Worm (Caenorhabditis elegans) whole organism, late embryonic: ENCODE measurements around the gene fbxa-36.
"Not testable (repeated sequence)": the region's sequence is repeated elsewhere in the genome, so short reads cannot be mapped to it uniquely, and the experiment has no call there.

Experiments used
- C08G9.2 ChIP-seq: sonication (generic microtip); optimal IDR thresholded peaks from 2 replicates; lab custom pipeline; 2016; ENCODE audit warnings: mild to moderate bottlenecking, missing genetic modification characterization, moderate library complexity, missing compliant biosample characterization
- C38D4.7 ChIP-seq: fragments of 200-800 bp; sonication (Bioruptor generic); optimal IDR thresholded peaks from 2 replicates; lab custom pipeline; 2018; ENCODE audit warnings: mild to moderate bottlenecking, missing genetic modification characterization, moderate library complexity, missing compliant biosample characterization
- F13H6.1 ChIP-seq: sonication (generic microtip); optimal IDR thresholded peaks from 2 replicates; lab custom pipeline; 2016; ENCODE audit warnings: missing genetic modification characterization, missing compliant biosample characterization
- K02D7.2 ChIP-seq: sonication (generic microtip); optimal IDR thresholded peaks from 2 replicates; lab custom pipeline; 2017; ENCODE audit warnings: mild to moderate bottlenecking, missing genetic modification characterization, missing compliant biosample characterization
- K09A11.1 ChIP-seq: sonication (generic microtip); optimal IDR thresholded peaks from 2 replicates; lab custom pipeline; 2017; ENCODE audit warnings: antibody characterized with exemption, mild to moderate bottlenecking, missing genetic modification characterization, missing compliant biosample characterization; ENCODE audit not compliant: insufficient read depth
- Y22D7AL.16 ChIP-seq: sonication (generic microtip); optimal IDR thresholded peaks from 2 replicates; lab custom pipeline; 2016; ENCODE audit warnings: missing genetic modification characterization, missing compliant biosample characterization
- ahr-1 ChIP-seq: sonication (generic microtip); optimal IDR thresholded peaks from 2 replicates; lab custom pipeline; 2016; ENCODE audit warnings: missing genetic modification characterization, missing compliant biosample characterization
- ceh-14 ChIP-seq: sonication (generic microtip); optimal IDR thresholded peaks from 2 replicates; lab custom pipeline; 2016; ENCODE audit warnings: missing genotype, missing genetic modification characterization, missing compliant biosample characterization
- ceh-18 ChIP-seq: sonication (generic microtip); optimal IDR thresholded peaks from 2 replicates; lab custom pipeline; 2016; ENCODE audit warnings: missing genetic modification characterization, missing compliant biosample characterization
- ceh-19 ChIP-seq: fragments of 200-800 bp; sonication (Bioruptor generic); optimal IDR thresholded peaks from 2 replicates; lab custom pipeline; 2018; ENCODE audit warnings: mild to moderate bottlenecking, missing genetic modification characterization, missing compliant biosample characterization
- ceh-2 ChIP-seq: sonication (generic microtip); optimal IDR thresholded peaks from 2 replicates; lab custom pipeline; 2016; ENCODE audit warnings: missing genotype, missing genetic modification characterization, missing compliant biosample characterization
- ceh-24 ChIP-seq: sonication (generic microtip); optimal IDR thresholded peaks from 2 replicates; lab custom pipeline; 2016; ENCODE audit warnings: mild to moderate bottlenecking, missing genetic modification characterization, missing compliant biosample characterization
- ceh-30 ChIP-seq: fragments of 150-350 bp; optimal IDR thresholded peaks from 2 replicates; lab custom pipeline; 2014; ENCODE audit warnings: missing biosample characterization, missing genetic modification characterization
- ceh-34 ChIP-seq: sonication (generic microtip); optimal IDR thresholded peaks from 2 replicates; lab custom pipeline; 2016; ENCODE audit warnings: mild to moderate bottlenecking, missing genetic modification characterization, missing compliant biosample characterization
- ceh-6 ChIP-seq: fragments of 200-800 bp; sonication (Bioruptor generic); optimal IDR thresholded peaks from 2 replicates; lab custom pipeline; 2018; ENCODE audit warnings: mild to moderate bottlenecking, missing genetic modification characterization, missing compliant biosample characterization
- che-1 ChIP-seq: sonication (generic microtip); optimal IDR thresholded peaks from 2 replicates; lab custom pipeline; 2016; ENCODE audit warnings: mild to moderate bottlenecking, missing genetic modification characterization, missing compliant biosample characterization
- dve-1 ChIP-seq: sonication (generic microtip); optimal IDR thresholded peaks from 2 replicates; lab custom pipeline; 2017; ENCODE audit warnings: antibody characterized with exemption, mild to moderate bottlenecking, missing genetic modification characterization, missing compliant biosample characterization
- fax-1 ChIP-seq: sonication (generic microtip); optimal IDR thresholded peaks from 2 replicates; lab custom pipeline; 2016; ENCODE audit warnings: missing genotype, missing genetic modification characterization, missing compliant biosample characterization
- fkh-10 ChIP-seq: fragments of 150-350 bp; optimal IDR thresholded peaks from 2 replicates; lab custom pipeline; 2014; ENCODE audit warnings: missing biosample characterization, missing genetic modification reagents, missing genetic modification characterization
- hlh-30 ChIP-seq: sonication (generic microtip); optimal IDR thresholded peaks from 2 replicates; lab custom pipeline; 2017; ENCODE audit warnings: antibody characterized with exemption, missing genetic modification characterization, missing compliant biosample characterization; ENCODE audit not compliant: insufficient read depth
- hlh-6 ChIP-seq: sonication (generic microtip); optimal IDR thresholded peaks from 2 replicates; lab custom pipeline; 2016; ENCODE audit warnings: missing genotype, missing genetic modification characterization, missing compliant biosample characterization
- nhr-11 ChIP-seq: fragments of 150-350 bp; optimal IDR thresholded peaks from 2 replicates; lab custom pipeline; 2014; ENCODE audit warnings: missing biosample characterization, missing genetic modification characterization
- nhr-232 ChIP-seq: sonication (generic microtip); optimal IDR thresholded peaks from 2 replicates; lab custom pipeline; 2016; ENCODE audit warnings: missing genetic modification characterization, missing compliant biosample characterization
- rnt-1 ChIP-seq: sonication (generic microtip); optimal IDR thresholded peaks from 2 replicates; lab custom pipeline; 2016; ENCODE audit warnings: missing genetic modification characterization, missing compliant biosample characterization
- sdc-2 ChIP-seq: sonication (generic microtip); optimal IDR thresholded peaks from 2 replicates; lab custom pipeline; 2016; ENCODE audit warnings: missing genotype, missing genetic modification characterization, missing compliant biosample characterization
- sox-2 ChIP-seq: fragments of 200-800 bp; sonication (Bioruptor generic); IDR thresholded peaks from 2 replicates; pipeline ENCODE4 v1.3.6; 2022; ENCODE audit warnings: missing genetic modification reagents, missing genetic modification characterization, missing compliant biosample characterization
- sox-4 ChIP-seq: sonication (generic microtip); optimal IDR thresholded peaks from 2 replicates; lab custom pipeline; 2017; ENCODE audit warnings: mild to moderate bottlenecking, missing genetic modification characterization, inconsistent platforms, missing compliant biosample characterization
- syd-9 ChIP-seq: sonication (generic microtip); optimal IDR thresholded peaks from 2 replicates; lab custom pipeline; 2016; ENCODE audit warnings: mild to moderate bottlenecking, missing genetic modification characterization, moderate library complexity, missing compliant biosample characterization
- tbx-7 ChIP-seq: sonication (generic microtip); optimal IDR thresholded peaks from 2 replicates; lab custom pipeline; 2016; ENCODE audit warnings: missing genotype, missing genetic modification characterization, missing compliant biosample characterization
- unc-42 ChIP-seq: sonication (generic microtip); optimal IDR thresholded peaks from 2 replicates; lab custom pipeline; 2016; ENCODE audit warnings: missing genotype, missing genetic modification characterization, missing compliant biosample characterization
- ztf-16 ChIP-seq: sonication (generic microtip); optimal IDR thresholded peaks from 2 replicates; lab custom pipeline; 2017; ENCODE audit warnings: missing genetic modification characterization, missing compliant biosample characterization

The fbxa-36 gene

DNA sequence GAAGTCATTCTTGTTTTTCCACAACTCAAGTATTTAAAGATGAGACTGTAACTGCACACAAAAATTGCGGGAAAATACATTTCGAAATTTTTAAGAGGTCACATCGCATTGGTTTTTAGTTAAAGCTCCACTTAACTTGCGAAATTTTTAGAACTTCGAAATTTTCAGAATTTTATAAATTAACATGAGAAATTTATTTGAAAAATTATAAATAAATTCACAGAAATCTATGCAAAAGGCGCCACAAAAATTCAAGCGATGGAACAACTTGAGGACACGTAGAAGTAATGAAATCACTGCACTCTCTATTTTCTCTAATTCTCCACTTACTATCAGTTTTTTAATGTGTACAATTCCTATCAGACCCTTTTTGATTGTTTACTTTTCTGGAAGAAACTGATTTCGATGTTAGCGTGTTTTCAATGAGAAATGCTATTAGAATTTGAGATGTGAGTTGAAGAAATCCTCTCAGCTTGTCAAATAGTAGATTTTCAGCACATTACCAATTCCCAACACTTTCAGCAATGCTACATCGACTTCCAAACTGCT, 21.6 kb downstream of the fbxa-36 start, which contains the start of gene fbxa-31:
Gene fbxa-31 (minus strand): TSS at position 51 of the 549 bp plus-strand sequence.
- TF ChIP-seq syd-9 (tag; lab: Kevin White, UChicago) (no peak), ceh-14 (no peak), tbx-7 (no peak), ceh-34 (no peak), F13H6.1 (tag; lab: Kevin White, UChicago) (no peak), sox-4 (tag; lab: Kevin White, UChicago) (no peak), ahr-1 (tag; lab: Kevin White, UChicago) (no peak), che-1 (tag; lab: Kevin White, UChicago) (no peak), hlh-6 (tag; lab: Kevin White, UChicago) (no peak), sox-2 (GFP tag; lab: Robert Waterston, UW) (no peak), nhr-232 (tag; lab: Kevin White, UChicago) (no peak), nhr-11 (no peak), fax-1 (tag; lab: Kevin White, UChicago) (no peak), fkh-10 (GFP tag; lab: Kevin White, UChicago) (no peak)

DNA sequence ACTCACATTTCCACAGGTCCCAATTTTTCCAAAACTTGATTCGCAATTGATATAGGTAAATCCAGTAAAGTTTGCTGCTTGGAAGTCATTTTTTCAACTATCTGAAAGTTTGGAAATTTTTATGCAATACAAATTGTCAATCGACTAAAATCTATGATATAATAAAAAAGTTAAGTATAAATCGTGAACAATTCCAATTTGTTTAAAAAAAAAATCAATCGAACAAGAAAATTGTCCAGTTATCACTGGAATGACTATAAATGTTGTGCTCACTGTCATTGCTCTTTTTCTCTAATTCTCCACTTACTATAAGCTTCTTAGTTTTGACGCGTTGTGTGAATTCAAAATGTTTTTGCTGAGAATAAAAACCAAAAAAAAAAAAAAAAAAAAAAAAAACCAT, 23.9 kb downstream of the fbxa-36 start, which contains the start of gene fbxa-32:
Gene fbxa-32 (minus strand): TSS at position 101 of the 400 bp plus-strand sequence.
- TF ChIP-seq ceh-2 (no peak), hlh-6 (tag; lab: Kevin White, UChicago) (no peak), dve-1 (no peak), sox-2 (GFP tag; lab: Robert Waterston, UW) (no peak), rnt-1 (tag; lab: Kevin White, UChicago) (no peak), C08G9.2 (tag; lab: Kevin White, UChicago) (no peak), hlh-30 (tag; lab: Kevin White, UChicago) (no peak), ceh-18 (tag; lab: Kevin White, UChicago) (no peak), K09A11.1 (tag; lab: Kevin White, UChicago) (no peak), unc-42 (tag; lab: Kevin White, UChicago) (no peak), sdc-2 (tag; lab: Kevin White, UChicago) (no peak)

DNA sequence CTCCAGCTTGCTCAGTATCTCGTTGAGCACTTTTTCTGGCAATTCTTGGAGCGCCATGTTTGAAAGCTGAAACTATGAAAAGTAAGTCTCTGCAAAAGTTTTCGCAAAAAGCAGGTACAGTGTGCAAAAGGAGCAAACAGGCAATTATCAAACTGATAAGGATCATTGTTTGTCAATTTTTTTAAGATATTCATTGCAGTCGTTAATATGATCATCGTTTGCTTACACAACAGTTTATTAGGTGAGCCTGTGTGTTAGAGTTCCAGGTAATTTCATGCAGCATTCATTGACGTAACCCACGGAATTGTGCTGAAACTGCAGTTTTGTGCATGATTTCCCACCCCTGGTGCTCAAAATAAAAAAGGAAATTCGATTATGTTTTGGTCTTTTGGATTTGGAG, 26.2 kb downstream of the fbxa-36 start, which contains the start of gene fbxa-151:
Gene fbxa-151 (minus strand): TSS at position 101 of the 400 bp plus-strand sequence.
- TF ChIP-seq ahr-1 (tag; lab: Kevin White, UChicago); ceh-30 (tag; lab: Kevin White, UChicago); C38D4.7: not testable (repeated sequence)

DNA sequence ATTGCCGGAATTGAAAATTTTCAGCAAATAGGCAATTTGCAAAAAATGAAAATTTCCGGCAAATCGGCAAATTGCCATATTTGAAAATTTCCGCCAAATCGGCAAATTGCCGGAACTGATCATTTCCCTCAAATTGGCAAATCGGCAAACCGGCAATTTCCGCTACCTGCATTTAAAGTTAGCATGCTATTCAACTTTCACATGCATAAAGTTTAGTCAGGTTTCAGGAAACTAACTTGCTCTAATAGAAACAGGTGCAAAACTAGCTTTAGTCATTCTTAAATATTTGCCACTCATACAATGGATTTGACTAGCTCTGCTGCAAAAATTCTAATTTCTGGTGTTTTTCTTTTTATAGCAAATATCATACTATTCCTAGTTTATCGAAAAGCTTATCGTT, 29.3 kb downstream of the fbxa-36 start, which contains the start of gene srz-9:
Gene srz-9 (plus strand): TSS at position 301 of the 400 bp plus-strand sequence.
- not testable (repeated sequence) for TF ChIP-seq hlh-6 (tag; lab: Kevin White, UChicago); K02D7.2 (tag; lab: Kevin White, UChicago); ceh-19 (GFP tag; lab: Kevin White, UChicago)
- TF ChIP-seq, all 69 proteins: peak for 0; not testable (repeated sequence) for 69

DNA sequence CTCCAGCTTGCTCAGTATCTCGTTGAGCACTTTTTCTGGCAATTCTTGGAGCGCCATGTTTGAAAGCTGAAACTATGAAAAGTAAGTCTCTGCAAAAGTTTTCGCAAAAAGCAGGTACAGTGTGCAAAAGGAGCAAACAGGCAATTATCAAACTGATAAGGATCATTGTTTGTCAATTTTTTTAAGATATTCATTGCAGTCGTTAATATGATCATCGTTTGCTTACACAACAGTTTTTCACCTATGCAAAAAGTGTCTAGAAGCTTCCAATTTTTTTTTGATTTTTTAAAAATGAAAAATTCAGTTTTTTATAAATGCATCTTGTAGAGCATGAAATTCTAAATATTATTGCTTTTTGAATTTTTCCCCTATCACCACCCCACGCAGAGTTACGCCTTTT, 34.7 kb downstream of the fbxa-36 start, which contains the start of gene fbxa-78:
Gene fbxa-78 (minus strand): TSS at position 101 of the 400 bp plus-strand sequence.
- not testable (repeated sequence) for TF ChIP-seq ztf-16; rnt-1 (tag; lab: Kevin White, UChicago); ceh-24 (tag; lab: Kevin White, UChicago)

DNA sequence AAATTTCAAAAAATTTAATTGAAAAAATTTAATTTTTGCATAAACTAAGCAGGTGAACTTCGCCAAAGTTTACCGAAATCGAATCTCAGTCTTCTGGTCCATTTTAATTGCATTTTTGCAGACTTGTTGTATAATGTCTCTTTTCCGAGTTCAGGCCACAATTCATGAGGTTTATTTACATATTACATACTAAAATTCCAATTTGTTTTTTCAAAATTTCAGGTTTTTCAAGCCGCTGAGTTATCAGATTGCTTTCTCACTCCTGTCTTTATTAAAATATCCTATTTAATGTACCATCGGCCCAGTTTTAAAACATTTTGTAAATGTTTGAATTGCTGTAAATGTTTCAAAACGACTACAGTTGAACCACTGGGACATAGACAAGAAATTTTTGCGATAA, 36.5 kb downstream of the fbxa-36 start, which contains the start of gene fbxa-208:
Gene fbxa-208 (plus strand): TSS at position 301 of the 400 bp plus-strand sequence.
- TF ChIP-seq Y22D7AL.16 (tag; lab: Kevin White, UChicago); tbx-7; ceh-6: not testable (repeated sequence)
